Fruit fly (Drosophila melanogaster): ENCODE results near the gene CG34263.

The CG34263 gene

DNA sequence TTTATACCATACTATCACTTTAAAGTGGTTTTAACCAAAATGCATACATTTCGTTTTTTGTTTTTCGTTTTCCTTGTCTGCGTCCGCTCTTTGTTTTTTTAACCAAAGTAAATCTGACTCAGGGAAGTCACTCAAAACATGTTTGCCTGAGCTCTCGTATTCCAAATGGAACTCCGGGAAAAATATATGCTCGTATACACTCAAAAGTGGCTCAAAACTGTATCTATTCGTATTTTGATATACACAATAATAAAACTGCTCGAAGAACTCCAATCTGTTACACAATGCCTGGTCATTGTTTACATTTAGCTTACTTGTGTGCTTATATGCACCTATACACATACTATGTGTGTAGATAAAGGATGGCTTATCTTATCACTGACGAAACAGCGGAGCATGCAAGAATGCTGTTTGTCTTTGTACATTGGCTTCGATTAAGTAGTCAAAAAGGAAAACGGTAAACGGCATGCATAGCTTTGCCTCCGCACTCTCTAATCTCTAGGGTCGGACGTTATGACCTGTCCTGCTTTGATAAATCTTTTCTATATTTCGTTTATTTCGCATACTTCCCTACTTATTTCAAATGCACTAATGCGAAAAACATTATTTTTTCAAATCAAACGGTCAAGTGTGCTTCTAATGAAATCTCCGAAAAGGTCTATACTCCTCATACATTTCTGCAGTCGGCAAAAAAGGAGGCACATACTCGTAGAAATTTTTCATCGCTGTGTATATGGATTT lies 5.2 kb upstream of the CG34263 start, which contains the start of gene miple2 (continued):
- TF ChIP-seq bbx (GFP tag; IDR thresholded peaks at IDR 0.05; ENCODE audit: partially characterized antibody): peak; percentile 59
- TF ChIP-seq CG10274 (GFP tag; optimal IDR thresholded peaks at IDR 0.05): peak; percentile 23
- TF ChIP-seq lab (GFP tag; optimal IDR thresholded peaks at IDR 0.05): peak; percentile 63
- TF ChIP-seq CG17186 (GFP tag; optimal IDR thresholded peaks at IDR 0.05): no peak
- TF ChIP-seq CG14014 (GFP tag; IDR thresholded peaks at IDR 0.05): no peak
- peak; percentile 58 for TF ChIP-seq CG10979 (tag; optimal IDR thresholded peaks at IDR 0.05)
- 0 out of 3 replicates have a peak, but pooled peaks have one; percentile 25 for TF ChIP-seq ken (GFP tag; IDR thresholded peaks at IDR 0.05)
- TF ChIP-seq CG17912 (GFP tag; optimal IDR thresholded peaks at IDR 0.05): peak; percentile 55
- TF ChIP-seq CG5180 (GFP tag; optimal IDR thresholded peaks at IDR 0.05): peak; percentile 43
- peak; percentile 1 for TF ChIP-seq CG3163 (GFP tag; optimal IDR thresholded peaks at IDR 0.05)
- peak; percentile 1 for TF ChIP-seq CG30431 (GFP tag; optimal IDR thresholded peaks at IDR 0.05)
- peak; percentile 28 for TF ChIP-seq caup (GFP tag; optimal IDR thresholded peaks at IDR 0.05; ENCODE audit: severe bottlenecking)
- TF ChIP-seq CG7987 (GFP tag; optimal IDR thresholded peaks at IDR 0.05): peak; percentile 36
- TF ChIP-seq CG15696 (tag; optimal IDR thresholded peaks at IDR 0.05): peak; percentile 65
- peak; percentile 38 for TF ChIP-seq CG17829 (tag; optimal IDR thresholded peaks at IDR 0.05)
- TF ChIP-seq Myb (GFP tag; optimal IDR thresholded peaks at IDR 0.05): peak; percentile 23
- peak; percentile 41 for TF ChIP-seq kah (GFP tag; optimal IDR thresholded peaks at IDR 0.05)
- TF ChIP-seq nmo (GFP tag; optimal IDR thresholded peaks at IDR 0.05): peak; percentile 45
- TF ChIP-seq Rx (GFP tag; IDR thresholded peaks at IDR 0.05): no peak
- peak; percentile 35 for TF ChIP-seq BtbVII (GFP tag; optimal IDR thresholded peaks at IDR 0.05)
- TF ChIP-seq CG4424 (GFP tag; optimal IDR thresholded peaks at IDR 0.05): peak; percentile 42
- peak; percentile 52 for TF ChIP-seq Hand (GFP tag; optimal IDR thresholded peaks at IDR 0.05)
- TF ChIP-seq CG1603 (tag; optimal IDR thresholded peaks at IDR 0.05): peak; percentile 8
- TF ChIP-seq CG9797 (GFP tag; optimal IDR thresholded peaks at IDR 0.05): no peak
- peak; percentile 12 for TF ChIP-seq MESR4 (GFP tag; optimal IDR thresholded peaks at IDR 0.05)
- peak; percentile 32 for TF ChIP-seq CG8388 (GFP tag; optimal IDR thresholded peaks at IDR 0.05)
- no peak for TF ChIP-seq Bdp1 (GFP tag; optimal IDR thresholded peaks at IDR 0.05)
- peak; percentile 46 for TF ChIP-seq Lhr (GFP tag; optimal IDR thresholded peaks at IDR 0.05)
- TF ChIP-seq CG18764 (GFP tag; optimal IDR thresholded peaks at IDR 0.05): peak; percentile 11
- no peak for TF ChIP-seq CG11560 (tag; IDR thresholded peaks at IDR 0.05)
- TF ChIP-seq CG43689 (GFP tag; IDR thresholded peaks at IDR 0.05): no peak
- TF ChIP-seq Optix (GFP tag; IDR thresholded peaks at IDR 0.05): no peak
- peak; percentile 98 for TF ChIP-seq z (GFP tag; IDR thresholded peaks at IDR 0.05)
- peak; percentile 21 for TF ChIP-seq ERR (GFP tag; optimal IDR thresholded peaks at IDR 0.05)
- TF ChIP-seq CG14965 (GFP tag; optimal IDR thresholded peaks at IDR 0.05; ENCODE audit: borderline replicate concordance): peak; percentile 10
- peak; percentile 60 for TF ChIP-seq CG2120 (GFP tag; optimal IDR thresholded peaks at IDR 0.05)
- TF ChIP-seq HHEX (GFP tag; optimal IDR thresholded peaks at IDR 0.05): peak; percentile 56
- no peak for TF ChIP-seq CG13287 (GFP tag; IDR thresholded peaks at IDR 0.05; ENCODE audit: partially characterized antibody)
- TF ChIP-seq CG32772 (GFP tag; IDR thresholded peaks at IDR 0.05): no peak
- peak; percentile 66 for TF ChIP-seq Med (GFP tag)
- peak; percentile 31 for TF ChIP-seq CG6854 (GFP tag; optimal IDR thresholded peaks at IDR 0.05)
- no peak for TF ChIP-seq CTCF (GFP tag; optimal IDR thresholded peaks at IDR 0.05)
- peak; percentile 32 for TF ChIP-seq CG3407 (GFP tag; optimal IDR thresholded peaks at IDR 0.05)
- TF ChIP-seq Ssrp (tag; optimal IDR thresholded peaks at IDR 0.05): peak; percentile 35
- TF ChIP-seq D19A (tag; optimal IDR thresholded peaks at IDR 0.05): peak; percentile 62
- peak; percentile 55 for TF ChIP-seq nerfin-1 (tag; optimal IDR thresholded peaks at IDR 0.05)
- peak; percentile 27 for TF ChIP-seq CG31365 (tag; optimal IDR thresholded peaks at IDR 0.05)
- TF ChIP-seq CG9727 (GFP tag; optimal IDR thresholded peaks at IDR 0.05): peak; percentile 69
- peak; percentile 15 for TF ChIP-seq psq (GFP tag; optimal IDR thresholded peaks at IDR 0.05)

Data from whole organism, embryonic.